Worm (Caenorhabditis elegans): ENCODE results near the gene F13D12.10.

DNA sequence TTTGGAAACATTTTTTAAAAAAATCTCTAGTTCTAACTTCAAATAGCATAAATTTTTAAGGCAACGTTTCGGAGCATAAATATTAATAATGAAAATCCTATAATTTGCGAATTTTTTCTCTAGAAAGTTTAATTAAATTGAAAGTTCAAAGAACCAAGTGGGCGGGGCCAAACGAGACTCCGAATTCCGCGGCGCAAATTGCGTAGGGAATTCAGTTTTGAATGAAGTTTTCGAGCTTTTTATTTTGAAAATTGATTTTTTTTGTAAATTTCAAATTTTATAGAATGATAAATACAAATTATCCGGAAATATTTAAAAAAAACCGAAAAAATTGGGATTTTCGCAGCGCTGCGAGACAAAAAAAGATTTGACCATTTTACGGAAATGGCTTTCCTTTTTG, 7.2 kb downstream of the F13D12.10 start:
- TF ChIP-seq mdl-1 (tag; optimal IDR thresholded peaks at IDR 0.05) (no peak), ceh-82 (tag; optimal IDR thresholded peaks at IDR 0.05) (no peak), elt-3 (tag; optimal IDR thresholded peaks at IDR 0.05) (no peak), rnt-1 (tag; optimal IDR thresholded peaks at IDR 0.05) (no peak), nhr-237 (tag; optimal IDR thresholded peaks at IDR 0.05) (no peak), ama-1 (optimal IDR thresholded peaks at IDR 0.05) (no peak), egl-27 (tag; optimal IDR thresholded peaks at IDR 0.05) (no peak), unc-62 (GFP tag; optimal IDR thresholded peaks at IDR 0.05) (no peak), alr-1 (tag; optimal IDR thresholded peaks at IDR 0.05; ENCODE audit: borderline replicate concordance) (no peak), aly-2 (tag; optimal IDR thresholded peaks at IDR 0.05) (no peak), sptf-1 (tag; optimal IDR thresholded peaks at IDR 0.05) (no peak), lin-39 (tag; optimal IDR thresholded peaks at IDR 0.05) (no peak), pqm-1 (tag; optimal IDR thresholded peaks at IDR 0.05) (no peak)
